Worm (Caenorhabditis elegans) whole organism, L1 larva: ENCODE data around the gene srw-76.

Experiments used
- C04F5.9 ChIP-seq: sonication (generic microtip); optimal IDR thresholded peaks from 2 replicates; lab custom pipeline; 2016; ENCODE audit warnings: missing genetic modification characterization, missing compliant biosample characterization
- C34B4.2 ChIP-seq: sonication (generic microtip); optimal IDR thresholded peaks from 2 replicates; lab custom pipeline; 2017; ENCODE audit warnings: mild to moderate bottlenecking, missing genetic modification characterization, missing compliant biosample characterization
- F16B12.6 ChIP-seq: fragments of 150-350 bp; optimal IDR thresholded peaks from 2 replicates; lab custom pipeline; 2014; ENCODE audit warnings: missing biosample characterization, missing genetic modification characterization
- aha-1 ChIP-seq: fragments of 150-350 bp; optimal IDR thresholded peaks from 2 replicates; lab custom pipeline; 2014; ENCODE audit warnings: missing biosample characterization, missing genetic modification characterization
- aly-2 ChIP-seq: fragments of 150-350 bp; optimal IDR thresholded peaks from 2 replicates; lab custom pipeline; 2014; ENCODE audit warnings: missing biosample characterization, missing genetic modification characterization
- blmp-1 ChIP-seq: fragments of 150-350 bp; optimal IDR thresholded peaks from 2 replicates; lab custom pipeline; 2014; ENCODE audit warnings: missing biosample characterization, missing genetic modification characterization
- ceh-8 ChIP-seq: fragments of 200-800 bp; sonication (Bioruptor generic); optimal IDR thresholded peaks from 2 replicates; lab custom pipeline; 2018; ENCODE audit warnings: mild to moderate bottlenecking, missing genetic modification characterization, moderate library complexity, missing compliant biosample characterization
- ceh-82 ChIP-seq, 3 experiments: fragments of 150-350 bp in 1 of 3; sonication (generic microtip) in 2 of 3; optimal IDR thresholded peaks; 2 replicates each; lab custom pipeline; 2014 to 2017; ENCODE audit warnings: missing biosample characterization in 3 of 3, missing genetic modification characterization in 3 of 3
- dpl-1 ChIP-seq, 3 experiments: fragments of 150-350 bp in 2 of 3; sonication (generic microtip) in 1 of 3; optimal IDR thresholded peaks; 2 replicates each; lab custom pipeline; 2014 to 2017; ENCODE audit warnings: missing biosample characterization in 3 of 3, missing genetic modification characterization in 3 of 3, missing genetic modification reagents in 3 of 3
- dsc-1 ChIP-seq: sonication (generic microtip); optimal IDR thresholded peaks from 2 replicates; lab custom pipeline; 2016; ENCODE audit warnings: mild to moderate bottlenecking, missing genetic modification characterization, missing compliant biosample characterization
- efl-1 ChIP-seq, 4 experiments: fragments of 150-350 bp; optimal IDR thresholded peaks in 3 of 4; peaks in 1 of 4; 1 replicate in 1 of 4; 2 replicates in 3 of 4; lab custom pipeline; 2014; ENCODE audit warnings: missing biosample characterization in 2 of 4, missing genetic modification characterization in 2 of 4, missing genetic modification reagents in 2 of 4
- efl-3 ChIP-seq: fragments of 200-800 bp; sonication (Bioruptor generic); optimal IDR thresholded peaks from 2 replicates; lab custom pipeline; 2018; ENCODE audit warnings: mild to moderate bottlenecking, missing genetic modification characterization, missing compliant biosample characterization
- elt-3 ChIP-seq, 6 experiments: fragments of 150-350 bp in 1 of 6; sonication (generic microtip); optimal IDR thresholded peaks; 2 replicates each; lab custom pipeline; 2017 to 2018; ENCODE audit warnings: missing biosample characterization in 6 of 6, missing genetic modification characterization in 6 of 6, inconsistent platforms in 1 of 6
- ets-5 ChIP-seq: fragments of 200-800 bp; sonication (Bioruptor generic); IDR thresholded peaks from 2 replicates; pipeline ENCODE4 v1.3.6; 2022; ENCODE audit warnings: missing genetic modification characterization, missing compliant biosample characterization
- grh-1 ChIP-seq: fragments of 200-800 bp; sonication (Bioruptor generic); IDR thresholded peaks from 2 replicates; pipeline ENCODE4 v1.3.6; 2022; ENCODE audit warnings: missing genetic modification reagents, missing genetic modification characterization, missing compliant biosample characterization
- irx-1 ChIP-seq: sonication (generic microtip); optimal IDR thresholded peaks from 2 replicates; lab custom pipeline; 2016; ENCODE audit warnings: missing genetic modification characterization, missing compliant biosample characterization
- lin-13 ChIP-seq: fragments of 150-350 bp; optimal IDR thresholded peaks from 2 replicates; lab custom pipeline; 2014; ENCODE audit warnings: missing biosample characterization, missing genetic modification reagents, missing genetic modification characterization
- lin-39 ChIP-seq: fragments of 150-350 bp; optimal IDR thresholded peaks from 2 replicates; lab custom pipeline; 2014; ENCODE audit warnings: missing biosample characterization, missing genetic modification reagents, missing genetic modification characterization
- lsy-2 ChIP-seq, 2 experiments: fragments of 150-350 bp; optimal IDR thresholded peaks; 2 replicates each; lab custom pipeline; 2014; ENCODE audit warnings: missing biosample characterization in 2 of 2, missing genetic modification characterization in 2 of 2
- nhr-12 ChIP-seq: sonication (generic microtip); optimal IDR thresholded peaks from 2 replicates; lab custom pipeline; 2017; ENCODE audit warnings: missing biosample characterization, missing genetic modification characterization
- nhr-47 ChIP-seq: sonication (generic microtip); optimal IDR thresholded peaks from 2 replicates; lab custom pipeline; 2016; ENCODE audit warnings: mild to moderate bottlenecking, missing genetic modification characterization, moderate library complexity, missing compliant biosample characterization
- nhr-71 ChIP-seq: sonication (generic microtip); optimal IDR thresholded peaks from 2 replicates; lab custom pipeline; 2016; ENCODE audit warnings: mild to moderate bottlenecking, missing genetic modification characterization, moderate library complexity, missing compliant biosample characterization
- nhr-90 ChIP-seq: sonication (generic microtip); optimal IDR thresholded peaks from 2 replicates; lab custom pipeline; 2016; ENCODE audit warnings: mild to moderate bottlenecking, missing genetic modification characterization, missing compliant biosample characterization; ENCODE audit not compliant: poor library complexity
- pqm-1 ChIP-seq: sonication (generic microtip); optimal IDR thresholded peaks from 3 replicates; lab custom pipeline; 2017; ENCODE audit warnings: missing biosample characterization, missing genetic modification characterization
- skn-1 ChIP-seq: fragments of 150-350 bp; optimal IDR thresholded peaks from 2 replicates; lab custom pipeline; 2014; ENCODE audit warnings: missing biosample characterization, missing genetic modification characterization
- snpc-4 ChIP-seq: fragments of 150-350 bp; optimal IDR thresholded peaks from 2 replicates; lab custom pipeline; 2014; ENCODE audit warnings: missing biosample characterization, missing genetic modification characterization
- sptf-1 ChIP-seq: fragments of 150-350 bp; optimal IDR thresholded peaks from 2 replicates; lab custom pipeline; 2014; ENCODE audit warnings: missing biosample characterization, missing genetic modification characterization
- tbx-2 ChIP-seq: sonication (generic microtip); optimal IDR thresholded peaks from 2 replicates; lab custom pipeline; 2016; ENCODE audit warnings: missing genetic modification characterization, missing compliant biosample characterization
- tlp-1 ChIP-seq: fragments of 150-350 bp; optimal IDR thresholded peaks from 2 replicates; lab custom pipeline; 2014; ENCODE audit warnings: missing biosample characterization, missing genetic modification characterization
- unc-62 ChIP-seq: fragments of 150-350 bp; optimal IDR thresholded peaks from 2 replicates; lab custom pipeline; 2014; ENCODE audit warnings: missing biosample characterization, missing genetic modification reagents, missing genetic modification characterization
- xbp-1 ChIP-seq: sonication (generic microtip); optimal IDR thresholded peaks from 2 replicates; lab custom pipeline; 2016; ENCODE audit warnings: missing genetic modification characterization, missing compliant biosample characterization
- zag-1 ChIP-seq: fragments of 150-350 bp; optimal IDR thresholded peaks from 2 replicates; lab custom pipeline; 2014; ENCODE audit warnings: missing biosample characterization, missing genetic modification characterization
- ztf-11 ChIP-seq, 2 experiments: sonication (generic microtip); optimal IDR thresholded peaks; 2 replicates each; lab custom pipeline; 2016 to 2017; ENCODE audit warnings: missing genetic modification characterization in 2 of 2, missing biosample characterization in 1 of 2, missing compliant biosample characterization in 1 of 2

The srw-76 gene

DNA sequence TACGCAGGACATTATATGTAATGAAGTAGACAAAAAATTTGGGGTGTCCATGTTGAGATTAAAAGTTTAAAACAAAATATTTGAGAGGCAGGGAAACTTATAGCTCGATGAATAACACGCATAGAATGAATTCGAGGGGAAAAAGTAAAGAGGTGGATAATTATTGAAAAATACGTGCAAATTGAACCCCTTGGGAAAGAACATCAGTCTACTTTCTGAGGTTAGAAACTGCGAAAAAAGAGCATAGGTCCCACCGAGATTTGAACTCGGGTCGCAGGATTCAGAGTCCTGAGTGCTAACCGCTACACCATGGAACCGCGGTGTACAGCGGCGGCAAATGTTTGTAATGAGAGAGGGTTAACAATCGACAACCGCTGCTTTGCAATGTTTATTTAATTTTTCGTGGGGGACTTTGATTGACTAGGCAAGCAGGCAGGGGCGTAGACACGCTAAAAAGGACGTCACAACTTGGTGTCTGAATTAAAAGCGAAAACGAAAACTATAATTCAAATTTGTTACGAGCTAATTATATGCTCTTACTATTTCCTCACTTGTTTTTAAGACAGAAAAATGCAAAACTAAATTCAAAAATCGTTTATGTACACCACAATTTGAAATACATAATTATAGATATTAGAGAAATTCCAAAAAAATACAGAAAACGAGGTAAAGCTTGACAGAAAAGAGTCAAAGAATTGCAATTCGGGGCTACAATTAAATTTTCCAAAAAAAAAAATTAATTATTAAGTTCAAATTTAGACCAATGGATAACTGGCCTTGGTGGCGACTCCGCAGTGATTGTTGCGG is 45.9 kb downstream of the srw-76 start, which contains the start of gene srh-269 (continued):
- no peak for TF ChIP-seq sptf-1 (tag; lab: Kevin White, UChicago)
- TF ChIP-seq unc-62 (GFP tag; lab: Kevin White, UChicago) = no peak
- TF ChIP-seq dsc-1 (tag; lab: Kevin White, UChicago) = peak; percentile 69
- no peak for TF ChIP-seq C34B4.2 (tag; lab: Kevin White, UChicago)
- TF ChIP-seq lin-39 (tag; lab: Kevin White, UChicago) = no peak
- TF ChIP-seq F16B12.6 = no peak
- peak; percentile 31 for TF ChIP-seq xbp-1 (tag; lab: Kevin White, UChicago)
- TF ChIP-seq nhr-71 (tag; lab: Kevin White, UChicago) = peak; percentile 74
- peak; percentile 62 for TF ChIP-seq nhr-90
- TF ChIP-seq aha-1 (tag; lab: Kevin White, UChicago) = no peak
- TF ChIP-seq tlp-1 (tag; lab: Kevin White, UChicago) = no peak
- TF ChIP-seq aly-2 (tag; lab: Kevin White, UChicago) = no peak
- TF ChIP-seq zag-1 = no peak
- TF ChIP-seq nhr-47 (tag; lab: Kevin White, UChicago) = peak; percentile 69

ce11 chrV:16589488-16589887 is 48.6 kb downstream of the srw-76 start:
- TF ChIP-seq efl-1 (optimal IDR thresholded peaks at IDR 0.05; lab: Kevin White, UChicago) = no peak
- TF ChIP-seq efl-1 (GFP tag; optimal IDR thresholded peaks at IDR 0.05 in 1 of 2; lab: Kevin White, UChicago) = peak in 1 of 2 experiments; percentile 58
- TF ChIP-seq C04F5.9 (tag; lab: Kevin White, UChicago) = no peak
- peak; percentile 6 for TF ChIP-seq snpc-4
- TF ChIP-seq nhr-12 (tag; lab: Kevin White, UChicago) = no peak
- TF ChIP-seq lin-13 = no peak
- no peak for TF ChIP-seq ztf-11 (tag; optimal IDR thresholded peaks at IDR 0.05; lab: Kevin White, UChicago)
- no peak for TF ChIP-seq irx-1
- no peak for TF ChIP-seq tbx-2 (tag; lab: Kevin White, UChicago)

DNA sequence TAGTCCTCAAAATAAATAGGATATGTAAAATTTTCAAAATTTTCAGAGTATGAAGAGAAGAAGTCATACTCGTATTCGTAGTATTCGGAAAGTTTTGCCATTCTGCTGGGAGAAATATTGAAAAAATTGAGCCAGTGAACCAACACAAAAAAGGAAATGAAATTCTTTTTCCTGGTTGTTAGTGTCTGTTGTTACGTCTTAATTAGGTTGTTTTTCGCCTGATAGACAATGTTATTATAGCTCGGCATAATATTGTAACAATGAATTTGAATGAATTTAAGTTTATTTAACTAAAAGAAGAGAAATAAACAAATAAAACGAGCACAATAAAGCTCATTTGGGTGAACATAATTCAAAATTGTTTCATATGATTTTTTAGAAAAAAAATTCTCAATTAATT is 49.7 kb downstream of the srw-76 start, which contains the start of gene srw-73:
Gene srw-73 (minus strand): TSS at position 101 of the 400 bp plus-strand sequence.
- TF ChIP-seq elt-3 (tag; optimal IDR thresholded peaks at IDR 0.05; lab: Kevin White, UChicago) (no peak), xbp-1 (tag; lab: Kevin White, UChicago) (no peak), snpc-4 (no peak), lin-13 (no peak), lsy-2 (tag; optimal IDR thresholded peaks at IDR 0.05; lab: Kevin White, UChicago) (no peak), blmp-1 (tag; lab: Kevin White, UChicago) (no peak), efl-3 (GFP tag; lab: Kevin White, UChicago) (no peak), pqm-1 (no peak), ceh-8 (GFP tag; lab: Kevin White, UChicago) (no peak), ets-5 (GFP tag; lab: Robert Waterston, UW) (no peak), ceh-82 (tag; optimal IDR thresholded peaks at IDR 0.05; lab: Kevin White, UChicago) (no peak), grh-1 (GFP tag; lab: Robert Waterston, UW) (no peak), dpl-1 (GFP tag; optimal IDR thresholded peaks at IDR 0.05; lab: Kevin White, UChicago) (no peak), skn-1 (tag; lab: Kevin White, UChicago) (no peak), dsc-1 (tag; lab: Kevin White, UChicago) (no peak), sptf-1 (tag; lab: Kevin White, UChicago) (no peak), nhr-71 (tag; lab: Kevin White, UChicago) (no peak)
